Fruit fly (Drosophila melanogaster): ENCODE results near the gene CG9215.
A peak's percentile ranks its signal among the peaks of the same experiment; 100 is the strongest.

The CG9215 gene

dm6 chrX:15579579-15579978 lies 3.1 kb downstream of the CG9215 start (continued):
- TF ChIP-seq lilli (GFP tag; optimal IDR thresholded peaks at IDR 0.05) (peak; percentile 97), Chrac-16 (GFP tag; optimal IDR thresholded peaks at IDR 0.05) (peak; percentile 90), kay (GFP tag; optimal IDR thresholded peaks at IDR 0.05) (peak; percentile 77), CG14014 (GFP tag; IDR thresholded peaks at IDR 0.05) (peak; percentile 94), Ravus (GFP tag; IDR thresholded peaks at IDR 0.05) (peak; percentile 84), ssp (GFP tag; IDR thresholded peaks at IDR 0.05) (peak; percentile 78), Ets65A (GFP tag) (peak; percentile 97), dm (GFP tag; optimal IDR thresholded peaks at IDR 0.05) (peak; percentile 85), ato (GFP tag; IDR thresholded peaks at IDR 0.05; ENCODE audit: partially characterized antibody) (no peak), onecut (GFP tag; IDR thresholded peaks at IDR 0.05) (peak; percentile 87), CkIIα-i1 (GFP tag; IDR thresholded peaks at IDR 0.05) (peak; percentile 52; the same call in 1 of the 2 replicates), CG30020 (tag; optimal IDR thresholded peaks at IDR 0.05) (peak; percentile 60), Ssrp (tag; optimal IDR thresholded peaks at IDR 0.05) (peak; percentile 83), kah (GFP tag; optimal IDR thresholded peaks at IDR 0.05) (peak; percentile 65), CG5245 (GFP tag; optimal IDR thresholded peaks at IDR 0.05) (peak; percentile 92), aop (GFP tag; IDR thresholded peaks at IDR 0.05) (peak; percentile 80; the same call in 1 of the 2 replicates), CG34422 (GFP tag; IDR thresholded peaks at IDR 0.05) (peak; percentile 94), psq (GFP tag; optimal IDR thresholded peaks at IDR 0.05) (peak; percentile 28), gfzf (GFP tag; optimal IDR thresholded peaks at IDR 0.05) (peak; percentile 5), gcm (GFP tag; optimal IDR thresholded peaks at IDR 0.05) (peak; percentile 75), CG13287 (GFP tag; IDR thresholded peaks at IDR 0.05; ENCODE audit: partially characterized antibody) (no peak), trh (GFP tag; optimal IDR thresholded peaks at IDR 0.05) (peak; percentile 61), Usf (GFP tag; optimal IDR thresholded peaks at IDR 0.05) (peak; percentile 80), unpg (GFP tag; optimal IDR thresholded peaks at IDR 0.05) (peak; percentile 92), sr (GFP tag; IDR thresholded peaks at IDR 0.05) (peak; percentile 63; the same call in 1 of the 3 replicates), CG6683 (GFP tag; optimal IDR thresholded peaks at IDR 0.05) (peak; percentile 81), CG31224 (GFP tag; IDR thresholded peaks at IDR 0.05) (peak; percentile 88), toy (GFP tag; IDR thresholded peaks at IDR 0.05) (peak; percentile 78), CG11247 (GFP tag; IDR thresholded peaks at IDR 0.05) (peak; percentile 93), CG34224 (GFP tag; IDR thresholded peaks at IDR 0.05; ENCODE audit: partially characterized antibody) (no peak), Atf6 (GFP tag; IDR thresholded peaks at IDR 0.05) (peak; percentile 94), CG9215 (GFP tag; IDR thresholded peaks at IDR 0.05) (peak; percentile 97), CG32532 (GFP tag; IDR thresholded peaks at IDR 0.05) (peak; percentile 97), bowl (GFP tag; IDR thresholded peaks at IDR 0.05) (peak; percentile 82), prd (optimal IDR thresholded peaks at IDR 0.05) (no peak), prd (GFP tag; IDR thresholded peaks at IDR 0.05) (peak; percentile 96), al (GFP tag; IDR thresholded peaks at IDR 0.05) (peak; percentile 93)

DNA sequence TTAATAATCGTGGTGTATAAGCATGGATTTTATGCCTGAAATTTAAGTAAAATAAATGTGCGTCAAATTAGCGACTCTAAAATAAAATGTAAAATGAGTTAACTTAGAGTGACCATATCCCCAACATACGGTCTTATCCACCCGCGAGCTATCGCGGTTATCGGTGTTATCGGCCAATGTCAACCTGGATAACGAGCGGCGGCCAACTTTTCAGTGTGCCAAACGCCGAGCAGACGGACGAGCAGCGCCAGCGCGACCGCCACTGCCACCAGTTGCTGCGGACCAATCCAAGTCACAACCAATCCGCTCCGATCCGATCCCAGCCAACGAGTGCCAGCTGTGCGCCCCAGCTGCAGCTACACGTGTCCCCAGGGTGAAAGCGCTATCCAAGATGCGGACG lies 4.6 kb downstream of the CG9215 start, which contains the start of the genes cerv and CG7872:
cerv (minus strand) TSS at position 129 of the 400 bp plus-strand sequence.
CG7872 (plus strand) TSS at position 163 of the 400 bp plus-strand sequence.
- TF ChIP-seq CG34224 (GFP tag; IDR thresholded peaks at IDR 0.05; ENCODE audit: partially characterized antibody), result peak; percentile 69
- TF ChIP-seq CG1792 (GFP tag; optimal IDR thresholded peaks at IDR 0.05), result no peak
- TF ChIP-seq Side (GFP tag; optimal IDR thresholded peaks at IDR 0.05), result peak; percentile 2
- TF ChIP-seq HmgZ (tag; optimal IDR thresholded peaks at IDR 0.05), result peak; percentile 51
- peak; percentile 30 for TF ChIP-seq scrt (GFP tag; optimal IDR thresholded peaks at IDR 0.05)
- no peak for TF ChIP-seq CG13123 (GFP tag; optimal IDR thresholded peaks at IDR 0.05)
- peak in 1 of 2 experiments; percentile 19 for TF ChIP-seq Pdp1 (GFP tag; optimal IDR thresholded peaks at IDR 0.05)
- peak; percentile 48; the same call in 1 of the 2 replicates for TF ChIP-seq sob (GFP tag; IDR thresholded peaks at IDR 0.05)
- peak; percentile 17 for TF ChIP-seq YL-1 (GFP tag; optimal IDR thresholded peaks at IDR 0.05)
- peak; percentile 20 for TF ChIP-seq CG4617 (GFP tag; optimal IDR thresholded peaks at IDR 0.05; ENCODE audit: borderline replicate concordance)
- no peak for TF ChIP-seq aop (GFP tag; IDR thresholded peaks at IDR 0.05)
- TF ChIP-seq Xbp1 (GFP tag; optimal IDR thresholded peaks at IDR 0.05), result no peak
- peak; percentile 19 for TF ChIP-seq CTCF (GFP tag; optimal IDR thresholded peaks at IDR 0.05)
- peak; percentile 66 for TF ChIP-seq sna (GFP tag; IDR thresholded peaks at IDR 0.05; ENCODE audit: partially characterized antibody)
- TF ChIP-seq CG42726 (GFP tag; IDR thresholded peaks at IDR 0.05; ENCODE audit: partially characterized antibody), result 0 out of 2 replicates have a peak, but pooled peaks have one; percentile 22
- no peak for TF ChIP-seq bigmax (GFP tag; optimal IDR thresholded peaks at IDR 0.05)
- peak; percentile 61 for TF ChIP-seq BEAF-32 (GFP tag; optimal IDR thresholded peaks at IDR 0.05)
- TF ChIP-seq knrl (GFP tag; IDR thresholded peaks at IDR 0.05; ENCODE audit: partially characterized antibody), result peak; percentile 61

Data from whole organism, embryonic.